Worm (Caenorhabditis elegans) whole organism, mixed stage, embryonic: ENCODE measurements around the gene fbxa-96.

Experiments used
- M03D4.4 ChIP-seq: sonication (generic microtip); optimal IDR thresholded peaks from 2 replicates; lab custom pipeline; 2017; ENCODE audit warnings: mild to moderate bottlenecking, missing genetic modification characterization, missing compliant biosample characterization
- elt-1 ChIP-seq: sonication (generic microtip); optimal IDR thresholded peaks from 2 replicates; lab custom pipeline; 2017; ENCODE audit warnings: missing genetic modification characterization, mild to moderate bottlenecking, missing compliant biosample characterization, antibody characterized with exemption, moderate library complexity, borderline replicate concordance; ENCODE audit not compliant: insufficient read depth
- elt-3 ChIP-seq: fragments of 150-350 bp; optimal IDR thresholded peaks from 2 replicates; lab custom pipeline; 2014; ENCODE audit warnings: missing biosample characterization, missing genetic modification characterization
- lin-13 ChIP-seq: fragments of 150-350 bp; optimal IDR thresholded peaks from 2 replicates; lab custom pipeline; 2014; ENCODE audit warnings: missing biosample characterization, missing genetic modification characterization
- lsy-2 ChIP-seq: fragments of 150-350 bp; optimal IDR thresholded peaks from 2 replicates; lab custom pipeline; 2014; ENCODE audit warnings: missing biosample characterization, missing genetic modification characterization
- mab-5 ChIP-seq: fragments of 150-350 bp; optimal IDR thresholded peaks from 2 replicates; lab custom pipeline; 2014; ENCODE audit warnings: missing biosample characterization, missing genetic modification characterization
- pha-4 ChIP-seq: fragments of 150-350 bp; optimal IDR thresholded peaks from 2 replicates; lab custom pipeline; 2018; ENCODE audit warnings: missing biosample characterization, missing genetic modification reagents, missing genetic modification characterization
- sem-2 ChIP-seq: fragments of 200-800 bp; sonication (Bioruptor generic); optimal IDR thresholded peaks from 2 replicates; lab custom pipeline; 2018; ENCODE audit warnings: mild to moderate bottlenecking, missing genetic modification characterization, missing compliant biosample characterization
- unc-120 ChIP-seq: sonication (generic microtip); optimal IDR thresholded peaks from 2 replicates; lab custom pipeline; 2017; ENCODE audit warnings: missing genetic modification characterization, missing compliant biosample characterization; ENCODE audit not compliant: poor library complexity, severe bottlenecking
- ztf-11 ChIP-seq: fragments of 150-350 bp; optimal IDR thresholded peaks from 2 replicates; lab custom pipeline; 2014; ENCODE audit warnings: missing biosample characterization, missing genetic modification characterization

- no peak for TF ChIP-seq M03D4.4
- no peak for TF ChIP-seq pha-4 (tag; lab: Kevin White, UChicago)
- TF ChIP-seq ztf-11 (tag; lab: Kevin White, UChicago) = no peak
- no peak for TF ChIP-seq elt-1 (tag; lab: Kevin White, UChicago)
- no peak for TF ChIP-seq mab-5 (tag; lab: Kevin White, UChicago)
- TF ChIP-seq unc-120 (tag; lab: Kevin White, UChicago) = no peak
- no peak for TF ChIP-seq lsy-2
- TF ChIP-seq elt-3 (tag; lab: Kevin White, UChicago) = no peak
- no peak for TF ChIP-seq lin-13 (tag; lab: Kevin White, UChicago)
- TF ChIP-seq sem-2 (GFP tag; lab: Kevin White, UChicago) = no peak
Measured at ce11 chrX:15056737-15057136, 3.5 kb downstream of the fbxa-96 start, which contains the start of gene H03G16.5.
